Fruit fly (Drosophila melanogaster) whole organism, embryonic: ENCODE measurements around the gene Gr92a.

Source experiments
- CG1603 ChIP-seq: fragments of 200-800 bp; sonication (Bioruptor generic); optimal IDR thresholded peaks from 2 replicates; lab custom pipeline; 2019; ENCODE audit warnings: missing biosample characterization, mild to moderate bottlenecking, missing genetic modification characterization, moderate library complexity
- CG16813 ChIP-seq: fragments of 200-800 bp; sonication (Bioruptor generic); IDR thresholded peaks from 3 replicates; pipeline ENCODE4 v1.3.6; 2022; ENCODE audit warnings: missing biosample characterization, missing genetic modification characterization; ENCODE audit not compliant: partially characterized antibody
- CG2202 ChIP-seq: fragments of 200-800 bp; sonication (Bioruptor generic); optimal IDR thresholded peaks from 2 replicates; lab custom pipeline; 2018; ENCODE audit warnings: missing biosample characterization, mild to moderate bottlenecking, missing genetic modification characterization
- CG4404 ChIP-seq: fragments of 200-800 bp; sonication (Bioruptor generic); IDR thresholded peaks from 2 replicates; pipeline ENCODE4 v1.3.6; 2022; ENCODE audit warnings: missing biosample characterization, missing genetic modification characterization
- Hr3 ChIP-seq: fragments of 200-800 bp; sonication (Bioruptor generic); optimal IDR thresholded peaks from 3 replicates; lab custom pipeline; 2016; ENCODE audit warnings: missing biosample characterization, missing genetic modification characterization
- bsh ChIP-seq, 2 experiments: fragments of 200-800 bp; sonication (Bioruptor generic); optimal IDR thresholded peaks; 2 replicates each; lab custom pipeline; 2017 to 2018; ENCODE audit warnings: mild to moderate bottlenecking in 2 of 2, missing biosample characterization in 2 of 2, missing genetic modification characterization in 2 of 2, moderate library complexity in 1 of 2
- fd96Cb ChIP-seq: fragments of 200-800 bp; sonication (Bioruptor generic); optimal IDR thresholded peaks from 2 replicates; lab custom pipeline; 2018; ENCODE audit warnings: missing biosample characterization, mild to moderate bottlenecking, missing genetic modification characterization, moderate library complexity
- otp ChIP-seq: fragments of 200-800 bp; sonication (Bioruptor generic); IDR thresholded peaks from 3 replicates; pipeline ENCODE4, ENCODE4 v1.3.6; 2022; ENCODE audit warnings: missing biosample characterization, missing genetic modification characterization
- pho ChIP-seq: fragments of 200-800 bp; sonication (Bioruptor generic); optimal IDR thresholded peaks from 2 replicates; lab custom pipeline; 2016; ENCODE audit warnings: missing biosample characterization, missing genetic modification characterization
- psq ChIP-seq: fragments of 200-800 bp; sonication (Bioruptor generic); optimal IDR thresholded peaks from 2 replicates; lab custom pipeline; 2017; ENCODE audit warnings: missing biosample characterization, missing genetic modification characterization
- ssp ChIP-seq: fragments of 200-800 bp; sonication (Bioruptor generic); IDR thresholded peaks from 2 replicates; pipeline ENCODE4 v1.3.6; 2022; ENCODE audit warnings: missing biosample characterization, missing genetic modification characterization
- tap ChIP-seq: fragments of 200-800 bp; optimal IDR thresholded peaks from 3 replicates; lab custom pipeline; 2019; ENCODE audit warnings: missing biosample characterization, mild to moderate bottlenecking, missing genetic modification characterization, moderate library complexity
- ttk ChIP-seq: fragments of 200-800 bp; sonication (Bioruptor generic); IDR thresholded peaks from 2 replicates; pipeline ENCODE4 v2.1.2; 2022; ENCODE audit warnings: missing biosample characterization, missing genetic modification characterization

dm6 chr3R:20082350-20082749, 38.5 kb upstream of the Gr92a start, which contains the start of gene Rh3:
- TF ChIP-seq otp (GFP tag; lab: Robert Waterston, UW) (no peak), psq (no peak), fd96Cb (tag; lab: Kevin White, UChicago) (no peak), bsh (GFP tag; optimal IDR thresholded peaks at IDR 0.05; lab: Kevin White, UChicago) (no peak), pho (GFP tag; lab: Kevin White, UChicago) (no peak), tap (tag; lab: Kevin White, UChicago) (no peak), CG4404 (GFP tag; lab: Robert Waterston, UW) (no peak), CG16813 (GFP tag; lab: Robert Waterston, UW) (no peak), CG2202 (tag; lab: Kevin White, UChicago) (no peak), ssp (GFP tag; lab: Robert Waterston, UW) (no peak), Hr3 (GFP tag; lab: Kevin White, UChicago) (no peak), ttk (GFP tag; lab: Robert Waterston, UW) (no peak), CG1603 (tag; lab: Kevin White, UChicago) (no peak)
